Worm (Caenorhabditis elegans): Measurements from ENCODE around the gene H23L24.4.

H23L24.4 gene

DNA sequence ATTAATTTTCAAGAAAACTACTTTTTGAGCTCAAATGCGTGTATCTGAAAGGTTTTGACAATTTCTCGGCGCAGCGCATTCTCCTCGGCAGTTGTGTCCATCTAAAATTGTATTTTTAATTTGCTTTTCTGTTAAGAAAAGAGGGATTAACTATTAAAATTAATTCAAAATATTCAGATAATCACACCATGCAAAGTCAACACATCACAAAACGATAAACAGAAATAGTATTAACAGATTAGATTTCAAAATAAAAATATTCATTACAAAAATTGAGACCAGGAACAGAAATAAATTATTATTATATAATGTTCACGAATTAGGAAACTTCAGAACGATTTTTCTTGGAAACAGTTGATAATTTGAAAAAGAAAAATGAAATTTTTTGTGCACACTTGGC, 18.9 kb downstream of the H23L24.4 start, which contains the start of gene pole-2:
Gene pole-2, minus strand, starts transcription at position 101 of the 400 bp plus-strand sequence.
- TF ChIP-seq C38D4.7 (GFP tag; optimal IDR thresholded peaks at IDR 0.05): no peak
- no peak for TF ChIP-seq pqm-1 (tag; optimal IDR thresholded peaks at IDR 0.05)
- TF ChIP-seq T23F11.4 (GFP tag; optimal IDR thresholded peaks at IDR 0.05): no peak
- no peak for TF ChIP-seq nfya-1 (tag; optimal IDR thresholded peaks at IDR 0.05)

DNA sequence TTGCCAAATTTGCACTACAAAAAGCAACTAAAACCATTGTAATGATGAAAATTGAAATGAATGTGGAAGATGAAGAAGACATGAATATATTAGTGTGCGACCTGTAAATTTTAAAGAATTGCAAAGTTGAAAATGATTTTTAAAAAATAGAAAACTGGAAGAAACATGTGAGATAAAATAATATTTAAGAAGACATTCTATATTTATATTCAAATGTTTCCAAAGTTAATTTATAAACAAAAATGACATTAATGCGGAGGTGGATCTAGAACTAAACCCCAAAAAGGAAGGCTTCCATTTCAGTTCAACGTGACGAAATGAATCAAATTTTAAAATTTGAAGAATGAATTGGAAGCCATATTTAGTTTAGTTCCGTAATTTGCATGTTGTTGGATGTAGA, 26.2 kb downstream of the H23L24.4 start, which contains the start of gene nlp-60:
Gene nlp-60, minus strand, starts transcription at position 101 of the 400 bp plus-strand sequence.
- TF ChIP-seq dmd-4 (tag; optimal IDR thresholded peaks at IDR 0.05; ENCODE audit: borderline replicate concordance) (no peak), odd-2 (tag; optimal IDR thresholded peaks at IDR 0.05) (no peak), nhr-11 (tag; optimal IDR thresholded peaks at IDR 0.05) (no peak), pros-1 (tag; optimal IDR thresholded peaks at IDR 0.05) (no peak), ceh-19 (GFP tag; optimal IDR thresholded peaks at IDR 0.05) (no peak), unc-3 (GFP tag; conservative IDR thresholded peaks at IDR 0.05) (no peak), unc-3 (tag; optimal IDR thresholded peaks at IDR 0.05) (no peak), sox-4 (tag; optimal IDR thresholded peaks at IDR 0.05) (no peak), ref-2 (tag; optimal IDR thresholded peaks at IDR 0.05) (no peak), ceh-22 (tag; optimal IDR thresholded peaks at IDR 0.05) (no peak), C08G9.2 (tag; optimal IDR thresholded peaks at IDR 0.05) (no peak), fkh-10 (GFP tag; optimal IDR thresholded peaks at IDR 0.05) (no peak), che-1 (tag; optimal IDR thresholded peaks at IDR 0.05) (no peak), ets-4 (tag; optimal IDR thresholded peaks at IDR 0.05) (no peak)

- TF ChIP-seq dve-1 (tag; optimal IDR thresholded peaks at IDR 0.05): no peak
- TF ChIP-seq hlh-13 (GFP tag; optimal IDR thresholded peaks at IDR 0.05): no peak
- no peak for TF ChIP-seq zip-5 (tag; optimal IDR thresholded peaks at IDR 0.05)
Measured at ce11 chrIV:8677303-8677702, 28.1 kb downstream of the H23L24.4 start, which contains the start of gene F08B4.8. TSS of gene F08B4.8 (plus strand) at chrIV:8677603.

DNA sequence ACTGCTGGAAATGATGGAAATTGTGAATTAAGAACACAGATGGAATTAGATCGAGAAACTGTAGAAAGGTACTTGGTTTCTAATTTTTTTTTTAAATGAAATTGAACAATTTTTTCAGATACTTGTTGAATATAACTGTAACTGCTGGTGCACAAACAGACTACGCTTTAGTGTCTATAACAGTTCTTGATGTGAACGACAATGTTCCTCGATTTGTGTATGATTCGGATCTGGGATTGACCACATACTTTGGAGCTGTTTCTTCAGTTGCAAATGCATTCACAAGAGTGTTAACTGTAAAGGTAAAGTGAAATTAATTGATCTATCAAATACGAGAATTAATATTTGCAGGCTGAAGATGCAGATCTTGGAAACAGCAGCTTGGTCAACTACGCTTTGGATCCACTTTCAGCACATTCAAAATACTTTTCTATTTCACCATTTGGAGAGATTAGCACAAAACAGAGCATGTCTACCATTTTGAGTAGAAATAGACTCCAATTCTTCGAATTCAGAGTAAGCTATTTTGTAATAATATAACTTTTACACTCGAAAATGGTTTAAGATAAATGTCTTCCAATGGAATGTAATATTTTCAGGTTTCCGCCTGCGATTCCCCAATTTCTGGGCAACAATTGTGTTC, 31.6 kb downstream of the H23L24.4 start:
- TF ChIP-seq zip-5 (tag; optimal IDR thresholded peaks at IDR 0.05): no peak
- TF ChIP-seq nhr-232 (tag; optimal IDR thresholded peaks at IDR 0.05): no peak
- TF ChIP-seq pha-4 (tag; optimal IDR thresholded peaks at IDR 0.05): no peak
- TF ChIP-seq tbx-2 (tag; optimal IDR thresholded peaks at IDR 0.05): no peak
- no peak for TF ChIP-seq pat-9 (tag; optimal IDR thresholded peaks at IDR 0.05)
- no peak for TF ChIP-seq ceh-48 (tag; optimal IDR thresholded peaks at IDR 0.05)
- no peak for TF ChIP-seq C08G9.2 (tag; optimal IDR thresholded peaks at IDR 0.05)
- no peak for TF ChIP-seq ceh-2 (tag; optimal IDR thresholded peaks at IDR 0.05)
- TF ChIP-seq sox-4 (tag; optimal IDR thresholded peaks at IDR 0.05): no peak
- TF ChIP-seq sdc-2 (tag; optimal IDR thresholded peaks at IDR 0.05): no peak
- no peak for TF ChIP-seq npax-4 (tag; optimal IDR thresholded peaks at IDR 0.05)
- TF ChIP-seq ets-4 (tag; optimal IDR thresholded peaks at IDR 0.05): no peak
- no peak for TF ChIP-seq dmd-4 (tag; optimal IDR thresholded peaks at IDR 0.05; ENCODE audit: borderline replicate concordance)
- no peak for TF ChIP-seq rnt-1 (tag; optimal IDR thresholded peaks at IDR 0.05)
- TF ChIP-seq F13H6.1 (tag; optimal IDR thresholded peaks at IDR 0.05): no peak

DNA sequence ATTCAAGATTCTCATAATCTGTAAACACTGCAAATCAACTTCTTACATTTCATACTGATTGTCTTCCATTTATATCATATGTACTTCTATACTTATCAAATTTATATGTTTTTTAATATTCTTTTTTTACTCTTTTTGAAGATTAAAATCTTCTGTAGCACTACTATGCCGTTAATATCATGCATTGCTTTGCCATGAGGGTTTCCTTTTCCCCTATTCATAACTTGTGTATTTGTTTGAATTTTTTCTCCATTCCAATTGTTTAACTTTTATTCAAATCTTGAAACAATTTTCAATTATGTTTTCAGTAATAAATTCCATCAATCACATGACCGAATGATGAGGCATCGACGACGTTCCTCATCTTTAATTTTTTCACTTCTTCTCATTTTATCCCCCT, 36.8 kb downstream of the H23L24.4 start, which contains the start of gene cdh-5:
Gene cdh-5, plus strand, starts transcription at position 301 of the 400 bp plus-strand sequence.
- TF ChIP-seq nfya-1 (tag; optimal IDR thresholded peaks at IDR 0.05) (no peak), ref-2 (tag; optimal IDR thresholded peaks at IDR 0.05) (no peak), ceh-14 (tag; optimal IDR thresholded peaks at IDR 0.05) (no peak), ets-4 (tag; optimal IDR thresholded peaks at IDR 0.05) (no peak), pax-1 (tag; optimal IDR thresholded peaks at IDR 0.05) (no peak), K02D7.2 (tag; optimal IDR thresholded peaks at IDR 0.05) (no peak), ceh-45 (GFP tag; IDR thresholded peaks at IDR 0.05) (no peak), ceh-22 (tag; optimal IDR thresholded peaks at IDR 0.05) (no peak), pat-9 (tag; optimal IDR thresholded peaks at IDR 0.05) (no peak), ceh-31 (tag; optimal IDR thresholded peaks at IDR 0.05) (no peak), unc-86 (tag; optimal IDR thresholded peaks at IDR 0.05) (no peak), sox-4 (tag; optimal IDR thresholded peaks at IDR 0.05) (no peak), madf-2 (tag; optimal IDR thresholded peaks at IDR 0.05) (no peak)
